Worm (Caenorhabditis elegans) whole organism, L1 larva: ENCODE data around the gene inpp-4B.

Experiments used
- ets-5 ChIP-seq: fragments of 200-800 bp; sonication (Bioruptor generic); IDR thresholded peaks from 2 replicates; pipeline ENCODE4 v1.3.6; 2022; ENCODE audit warnings: missing genetic modification characterization, missing compliant biosample characterization
- lsy-2 ChIP-seq, 2 experiments: fragments of 150-350 bp; optimal IDR thresholded peaks; 2 replicates each; lab custom pipeline; 2014; ENCODE audit warnings: missing biosample characterization in 2 of 2, missing genetic modification characterization in 2 of 2
- nhr-11 ChIP-seq: fragments of 150-350 bp; optimal IDR thresholded peaks from 2 replicates; lab custom pipeline; 2014; ENCODE audit warnings: missing biosample characterization, missing genetic modification characterization
- nhr-12 ChIP-seq: sonication (generic microtip); optimal IDR thresholded peaks from 2 replicates; lab custom pipeline; 2017; ENCODE audit warnings: missing biosample characterization, missing genetic modification characterization
- nhr-237 ChIP-seq: fragments of 150-350 bp; optimal IDR thresholded peaks from 2 replicates; lab custom pipeline; 2014; ENCODE audit warnings: missing biosample characterization, missing genetic modification characterization
- nhr-28 ChIP-seq: fragments of 150-350 bp; optimal IDR thresholded peaks from 2 replicates; lab custom pipeline; 2014; ENCODE audit warnings: missing biosample characterization, missing genetic modification characterization
- nhr-76 ChIP-seq: sonication (generic microtip); optimal IDR thresholded peaks from 2 replicates; lab custom pipeline; 2017; ENCODE audit warnings: missing biosample characterization, missing genetic modification characterization
- nhr-90 ChIP-seq: sonication (generic microtip); optimal IDR thresholded peaks from 2 replicates; lab custom pipeline; 2016; ENCODE audit warnings: mild to moderate bottlenecking, missing genetic modification characterization, missing compliant biosample characterization; ENCODE audit not compliant: poor library complexity
- unc-62 ChIP-seq: fragments of 150-350 bp; optimal IDR thresholded peaks from 2 replicates; lab custom pipeline; 2014; ENCODE audit warnings: missing biosample characterization, missing genetic modification reagents, missing genetic modification characterization
- ztf-11 ChIP-seq, 2 experiments: sonication (generic microtip); optimal IDR thresholded peaks; 2 replicates each; lab custom pipeline; 2016 to 2017; ENCODE audit warnings: missing genetic modification characterization in 2 of 2, missing biosample characterization in 1 of 2, missing compliant biosample characterization in 1 of 2

DNA sequence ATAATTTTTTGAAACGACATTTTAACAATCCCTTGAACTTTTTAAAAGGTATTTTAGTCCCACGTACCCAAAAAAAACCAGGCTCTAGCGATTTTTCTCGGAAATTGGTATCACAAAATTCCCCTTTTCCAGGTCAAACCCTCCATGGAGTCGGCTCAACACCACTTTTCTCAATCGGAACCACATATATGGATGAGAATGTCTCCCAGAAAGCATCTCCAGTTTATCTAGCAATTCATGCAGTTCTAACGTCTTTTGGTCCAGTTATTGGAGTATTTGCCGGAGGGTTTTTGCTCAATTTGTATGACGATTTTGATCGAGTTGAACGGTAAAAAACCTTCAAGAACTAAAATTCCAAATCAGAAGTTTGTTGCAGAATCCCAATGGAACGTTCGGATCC is 26.6 kb downstream of the inpp-4B start:
- no peak for TF ChIP-seq nhr-76 (tag; lab: Kevin White, UChicago)
- TF ChIP-seq ztf-11 (tag; optimal IDR thresholded peaks at IDR 0.05; lab: Kevin White, UChicago), result no peak
- no peak for TF ChIP-seq nhr-90 (tag; lab: Kevin White, UChicago)
- TF ChIP-seq unc-62 (GFP tag; lab: Kevin White, UChicago), result no peak
- no peak for TF ChIP-seq nhr-11 (tag; lab: Kevin White, UChicago)
- no peak for TF ChIP-seq nhr-12 (tag; lab: Kevin White, UChicago)
- TF ChIP-seq ets-5 (GFP tag; lab: Robert Waterston, UW), result no peak
- no peak for TF ChIP-seq nhr-237 (tag; lab: Kevin White, UChicago)
- TF ChIP-seq nhr-28, result no peak
- no peak for TF ChIP-seq lsy-2 (tag; optimal IDR thresholded peaks at IDR 0.05; lab: Kevin White, UChicago)
